Fruit fly (Drosophila melanogaster) whole organism, embryonic: Measurements from ENCODE around the gene swa.
A peak's percentile ranks its signal among the peaks of the same experiment; 100 is the strongest.

ENCODE experiments used
- ATbp ChIP-seq: fragments of 200-800 bp; sonication (Bioruptor generic); optimal IDR thresholded peaks from 2 replicates; lab custom pipeline; 2017; ENCODE audit warnings: missing biosample characterization, mild to moderate bottlenecking, missing genetic modification characterization, missing genetic modification reagents
- Ada2b ChIP-seq: fragments of 200-800 bp; sonication (Bioruptor generic); IDR thresholded peaks from 2 replicates; pipeline ENCODE4 v1.3.6; 2022; ENCODE audit warnings: missing biosample characterization, missing genetic modification characterization
- Bdp1 ChIP-seq: fragments of 200-800 bp; sonication (Bioruptor generic); optimal IDR thresholded peaks from 3 replicates; lab custom pipeline; 2016; ENCODE audit warnings: missing biosample characterization, missing genetic modification characterization
- CG1024 ChIP-seq: fragments of 200-800 bp; sonication (Bioruptor generic); IDR thresholded peaks from 2 replicates; pipeline ENCODE4 v1.3.6; 2022; ENCODE audit warnings: missing biosample characterization, missing genetic modification characterization
- CG10274 ChIP-seq: fragments of 200-800 bp; sonication (Bioruptor generic); optimal IDR thresholded peaks from 3 replicates; lab custom pipeline; 2017; ENCODE audit warnings: missing biosample characterization, mild to moderate bottlenecking, missing genetic modification characterization
- CG10654 ChIP-seq: fragments of 200-800 bp; sonication (Bioruptor generic); optimal IDR thresholded peaks from 2 replicates; lab custom pipeline; 2016; ENCODE audit warnings: missing biosample characterization, missing genetic modification characterization
- CG10979 ChIP-seq: fragments of 200-800 bp; sonication (Bioruptor generic); optimal IDR thresholded peaks from 2 replicates; lab custom pipeline; 2018; ENCODE audit warnings: missing biosample characterization, mild to moderate bottlenecking, missing genetic modification characterization, moderate library complexity
- CG12104 ChIP-seq: fragments of 200-800 bp; sonication (Bioruptor generic); optimal IDR thresholded peaks from 3 replicates; lab custom pipeline; 2016; ENCODE audit warnings: missing biosample characterization, missing genetic modification characterization
- CG12236 ChIP-seq: fragments of 200-800 bp; sonication (Bioruptor generic); optimal IDR thresholded peaks from 2 replicates; lab custom pipeline; 2016; ENCODE audit warnings: missing biosample characterization, missing genetic modification characterization
- CG17359 ChIP-seq: fragments of 200-800 bp; sonication (Bioruptor generic); optimal IDR thresholded peaks from 3 replicates; lab custom pipeline; 2018; ENCODE audit warnings: missing biosample characterization, mild to moderate bottlenecking, missing genetic modification characterization, moderate library complexity
- CG18476 ChIP-seq: fragments of 200-800 bp; sonication (Bioruptor generic); optimal IDR thresholded peaks from 2 replicates; lab custom pipeline; 2016; ENCODE audit warnings: missing biosample characterization, mild to moderate bottlenecking, missing genetic modification characterization
- CG2875 ChIP-seq: fragments of 200-800 bp; sonication (Bioruptor generic); optimal IDR thresholded peaks from 2 replicates; lab custom pipeline; 2017; ENCODE audit warnings: missing biosample characterization, mild to moderate bottlenecking, missing genetic modification characterization, missing genetic modification reagents
- CG3163 ChIP-seq: fragments of 200-800 bp; sonication (Bioruptor generic); optimal IDR thresholded peaks from 3 replicates; lab custom pipeline; 2016; ENCODE audit warnings: missing biosample characterization, missing genetic modification characterization
- CG32532 ChIP-seq: fragments of 200-800 bp; sonication (Bioruptor generic); IDR thresholded peaks from 2 replicates; pipeline ENCODE4 v1.3.6; 2022; ENCODE audit warnings: missing biosample characterization, missing genetic modification characterization
- CG32767 ChIP-seq: fragments of 200-800 bp; sonication (Bioruptor generic); IDR thresholded peaks from 2 replicates; pipeline ENCODE4 v1.3.6; 2022; ENCODE audit warnings: missing biosample characterization, missing genetic modification characterization
- CG5180 ChIP-seq: fragments of 200-800 bp; sonication (Bioruptor generic); optimal IDR thresholded peaks from 3 replicates; lab custom pipeline; 2017; ENCODE audit warnings: missing biosample characterization, missing genetic modification characterization, mild to moderate bottlenecking, moderate library complexity, missing genetic modification reagents
- CG7372 ChIP-seq: fragments of 200-800 bp; sonication (Bioruptor generic); IDR thresholded peaks from 2 replicates; pipeline ENCODE4 v1.3.6; 2022; ENCODE audit warnings: missing biosample characterization, missing genetic modification characterization
- CG7556 ChIP-seq: fragments of 200-800 bp; sonication (Bioruptor generic); optimal IDR thresholded peaks from 2 replicates; lab custom pipeline; 2017; ENCODE audit warnings: missing biosample characterization, mild to moderate bottlenecking, missing genetic modification characterization
- CG9727 ChIP-seq: fragments of 200-800 bp; sonication (Bioruptor generic); optimal IDR thresholded peaks from 3 replicates; lab custom pipeline; 2017; ENCODE audit warnings: missing biosample characterization, mild to moderate bottlenecking, missing genetic modification characterization
- Dbx ChIP-seq: fragments of 200-800 bp; sonication (Bioruptor generic); IDR thresholded peaks from 3 replicates; pipeline ENCODE4 v1.3.6; 2022; ENCODE audit warnings: missing biosample characterization, missing genetic modification characterization
- Dfd ChIP-seq, 2 experiments: fragments of >200 bp; optimal IDR thresholded peaks; 2 replicates each; lab custom pipeline; 2017; ENCODE audit warnings: missing biosample characterization in 2 of 2, missing genetic modification characterization in 2 of 2
- Elba2 ChIP-seq: fragments of 200-800 bp; sonication (Bioruptor generic); optimal IDR thresholded peaks from 3 replicates; lab custom pipeline; 2016; ENCODE audit warnings: missing biosample characterization, missing genetic modification characterization
- GATAe ChIP-seq: fragments of 200-800 bp; sonication (Bioruptor generic); conservative IDR thresholded peaks from 2 replicates; pipeline ENCODE4 v1.3.6; 2022; ENCODE audit warnings: missing biosample characterization, missing genetic modification characterization
- HLHmδ ChIP-seq: fragments of 200-800 bp; sonication (Bioruptor generic); optimal IDR thresholded peaks from 2 replicates; lab custom pipeline; 2018; ENCODE audit warnings: missing biosample characterization, mild to moderate bottlenecking, missing genetic modification characterization, moderate library complexity
- Lhr ChIP-seq: fragments of 200-800 bp; sonication (Bioruptor generic); optimal IDR thresholded peaks from 3 replicates; lab custom pipeline; 2017; ENCODE audit warnings: mild to moderate bottlenecking, missing biosample characterization, missing genetic modification reagents, missing genetic modification characterization
- NFAT ChIP-seq: fragments of 200-800 bp; sonication (Bioruptor generic); IDR thresholded peaks from 2 replicates; pipeline ENCODE4 v1.3.6; 2022; ENCODE audit warnings: missing biosample characterization, missing genetic modification characterization
- Nf-YA ChIP-seq: fragments of 200-800 bp; sonication (Bioruptor generic); IDR thresholded peaks from 2 replicates; pipeline ENCODE4 v1.3.6; 2022; ENCODE audit warnings: missing biosample characterization, missing genetic modification characterization
- Nf-YB ChIP-seq: fragments of 200-800 bp; sonication (Bioruptor generic); optimal IDR thresholded peaks from 3 replicates; lab custom pipeline; 2019; ENCODE audit warnings: missing biosample characterization, mild to moderate bottlenecking, missing genetic modification characterization, moderate library complexity
- Rfx ChIP-seq: fragments of 200-800 bp; sonication (Bioruptor generic); IDR thresholded peaks from 2 replicates; pipeline ENCODE4 v1.3.6; 2022; ENCODE audit warnings: missing biosample characterization, missing genetic modification characterization
- al ChIP-seq: fragments of 200-800 bp; sonication (Bioruptor generic); IDR thresholded peaks from 2 replicates; pipeline ENCODE4 v1.3.6; 2022; ENCODE audit warnings: missing biosample characterization, missing genetic modification characterization
- ase ChIP-seq: fragments of 200-800 bp; sonication (Bioruptor generic); IDR thresholded peaks from 3 replicates; pipeline ENCODE4 v1.3.6; 2022; ENCODE audit warnings: missing biosample characterization, missing genetic modification characterization
- az2 ChIP-seq: fragments of 200-800 bp; sonication (Bioruptor generic); optimal IDR thresholded peaks from 3 replicates; lab custom pipeline; 2016; ENCODE audit warnings: missing biosample characterization, missing genetic modification characterization
- bsh ChIP-seq, 2 experiments: fragments of 200-800 bp; sonication (Bioruptor generic); optimal IDR thresholded peaks; 2 replicates each; lab custom pipeline; 2017 to 2018; ENCODE audit warnings: mild to moderate bottlenecking in 2 of 2, missing biosample characterization in 2 of 2, missing genetic modification characterization in 2 of 2, moderate library complexity in 1 of 2
- chm ChIP-seq: fragments of 200-800 bp; sonication (Bioruptor generic); IDR thresholded peaks from 2 replicates; pipeline ENCODE4 v1.3.6; 2022; ENCODE audit warnings: missing biosample characterization, missing genetic modification characterization
- dm ChIP-seq: fragments of 200-800 bp; sonication (Bioruptor generic); optimal IDR thresholded peaks from 3 replicates; lab custom pipeline; 2016; ENCODE audit warnings: missing biosample characterization, missing genetic modification characterization
- eve ChIP-seq, 2 experiments: fragments of >200 bp; optimal IDR thresholded peaks; 2 replicates each; lab custom pipeline; 2017; ENCODE audit warnings: missing biosample characterization in 2 of 2, missing genetic modification characterization in 2 of 2
- grau ChIP-seq: fragments of 200-800 bp; optimal IDR thresholded peaks from 3 replicates; lab custom pipeline; 2019; ENCODE audit warnings: missing biosample characterization, mild to moderate bottlenecking, missing genetic modification characterization, moderate library complexity
- hbn ChIP-seq: fragments of 200-800 bp; sonication (Bioruptor generic); IDR thresholded peaks from 2 replicates; pipeline ENCODE4 v1.3.6; 2022; ENCODE audit warnings: missing biosample characterization, missing genetic modification characterization; ENCODE audit not compliant: partially characterized antibody
- hkb ChIP-seq, 2 experiments: fragments of 200-800 bp in 1 of 2; fragments of >200 bp in 1 of 2; sonication (Bioruptor generic) in 1 of 2; IDR thresholded peaks in 1 of 2; optimal IDR thresholded peaks in 1 of 2; 2 replicates each; pipeline versions ENCODE4 v1.3.6 to Lab custom; 2017 to 2022; ENCODE audit warnings: missing biosample characterization in 1 of 2, missing genetic modification characterization in 1 of 2
- kay ChIP-seq: fragments of 200-800 bp; sonication (Bioruptor generic); optimal IDR thresholded peaks from 2 replicates; lab custom pipeline; 2016; ENCODE audit warnings: missing biosample characterization, missing genetic modification characterization
- kni ChIP-seq: fragments of 200-800 bp; sonication (Bioruptor generic); optimal IDR thresholded peaks from 3 replicates; lab custom pipeline; 2017; ENCODE audit warnings: mild to moderate bottlenecking, missing biosample characterization, missing genetic modification reagents, missing genetic modification characterization
- nau ChIP-seq: fragments of 200-800 bp; sonication (Bioruptor generic); optimal IDR thresholded peaks from 3 replicates; lab custom pipeline; 2017; ENCODE audit warnings: missing biosample characterization, mild to moderate bottlenecking, missing genetic modification characterization, missing genetic modification reagents
- nmo ChIP-seq: fragments of 200-800 bp; sonication (Bioruptor generic); optimal IDR thresholded peaks from 2 replicates; lab custom pipeline; 2018; ENCODE audit warnings: missing biosample characterization, mild to moderate bottlenecking, missing genetic modification characterization, moderate library complexity
- oc ChIP-seq: fragments of 200-800 bp; sonication (Bioruptor generic); optimal IDR thresholded peaks from 2 replicates; lab custom pipeline; 2018; ENCODE audit warnings: missing biosample characterization, mild to moderate bottlenecking, missing genetic modification characterization, moderate library complexity
- seq ChIP-seq: fragments of 200-800 bp; sonication (Bioruptor generic); IDR thresholded peaks from 2 replicates; pipeline ENCODE4 v1.3.6; 2022; ENCODE audit warnings: missing biosample characterization, missing genetic modification characterization
- shn ChIP-seq: fragments of 200-800 bp; sonication (Bioruptor generic); optimal IDR thresholded peaks from 3 replicates; lab custom pipeline; 2016; ENCODE audit warnings: missing biosample characterization, missing genetic modification characterization
- sr ChIP-seq: fragments of 200-800 bp; sonication (Bioruptor generic); IDR thresholded peaks from 3 replicates; pipeline ENCODE4 v1.3.6; 2022; ENCODE audit warnings: missing biosample characterization, missing genetic modification characterization
- unpg ChIP-seq: fragments of 200-800 bp; sonication (Bioruptor generic); optimal IDR thresholded peaks from 3 replicates; lab custom pipeline; 2018; ENCODE audit warnings: missing biosample characterization, mild to moderate bottlenecking, missing genetic modification characterization, moderate library complexity
- vvl ChIP-seq: fragments of 200-800 bp; sonication (Bioruptor generic); IDR thresholded peaks from 2 replicates; pipeline ENCODE4 v1.3.6; 2022; ENCODE audit warnings: missing biosample characterization, missing genetic modification characterization
- wek ChIP-seq: fragments of 200-800 bp; sonication (Bioruptor generic); optimal IDR thresholded peaks from 3 replicates; lab custom pipeline; 2018; ENCODE audit warnings: missing biosample characterization, mild to moderate bottlenecking, missing genetic modification characterization, moderate library complexity

The swa gene

dm6 chrX:6332988-6333719 lies 32.4 kb downstream of the swa start (continued):
- TF ChIP-seq nmo (peak; percentile 9), CG12236 (GFP tag; lab: Kevin White, UChicago) (no peak), Bdp1 (GFP tag; lab: Kevin White, UChicago) (no peak), CG32532 (GFP tag; lab: Robert Waterston, UW) (no peak), hbn (GFP tag; lab: Robert Waterston, UW) (no peak), Elba2 (GFP tag; lab: Kevin White, UChicago) (no peak), Nf-YA (GFP tag; lab: Robert Waterston, UW) (no peak), Ada2b (GFP tag; lab: Robert Waterston, UW) (no peak), kay (no peak), al (GFP tag; lab: Robert Waterston, UW) (no peak), ase (GFP tag; lab: Robert Waterston, UW) (no peak), bsh (GFP tag; optimal IDR thresholded peaks at IDR 0.05; lab: Kevin White, UChicago) (peak; percentile 5 to 28), CG7372 (GFP tag; lab: Robert Waterston, UW) (no peak), Lhr (GFP tag; lab: Kevin White, UChicago) (no peak), az2 (GFP tag; lab: Kevin White, UChicago) (no peak), CG10654 (GFP tag; lab: Kevin White, UChicago) (no peak), nau (GFP tag; lab: Kevin White, UChicago) (no peak), CG5180 (no peak), Rfx (GFP tag; lab: Robert Waterston, UW) (no peak), shn (GFP tag; lab: Kevin White, UChicago) (no peak), CG17359 (tag; lab: Kevin White, UChicago) (no peak), eve (GFP tag; optimal IDR thresholded peaks at IDR 0.05; lab: Kevin White, UChicago) (no peak), CG10979 (tag; lab: Kevin White, UChicago) (no peak), NFAT (GFP tag; lab: Robert Waterston, UW) (no peak), seq (no peak), kni (no peak), CG10274 (GFP tag; lab: Kevin White, UChicago) (no peak), Nf-YB (GFP tag; lab: Kevin White, UChicago) (no peak), CG1024 (no peak), wek (GFP tag; lab: Kevin White, UChicago) (no peak), CG12104 (GFP tag; lab: Kevin White, UChicago) (no peak), grau (tag; lab: Kevin White, UChicago) (peak; percentile 53), vvl (no peak), dm (no peak), oc (tag; lab: Kevin White, UChicago) (no peak), GATAe (GFP tag; lab: Robert Waterston, UW) (no peak), CG18476 (GFP tag; lab: Kevin White, UChicago) (no peak), unpg (GFP tag; lab: Kevin White, UChicago) (no peak), hkb (optimal IDR thresholded peaks at IDR 0.05; lab: Kevin White, UChicago) (no peak), hkb (GFP tag; IDR thresholded peaks at IDR 0.05; lab: Robert Waterston, UW) (no peak), Dbx (GFP tag; lab: Robert Waterston, UW) (no peak), CG3163 (GFP tag; lab: Kevin White, UChicago) (no peak), CG32767 (GFP tag; lab: Robert Waterston, UW) (no peak), CG7556 (GFP tag; lab: Kevin White, UChicago) (no peak), CG2875 (GFP tag; lab: Kevin White, UChicago) (no peak), chm (GFP tag; lab: Robert Waterston, UW) (no peak), HLHmδ (GFP tag; lab: Kevin White, UChicago) (no peak), CG9727 (GFP tag; lab: Kevin White, UChicago) (no peak), ATbp (GFP tag; lab: Kevin White, UChicago) (no peak), Dfd (GFP tag; optimal IDR thresholded peaks at IDR 0.05; lab: Kevin White, UChicago) (no peak), sr (GFP tag; lab: Robert Waterston, UW) (0 out of 3 replicates have a peak, but pooled peaks have one; percentile 10)
